Worm (Caenorhabditis elegans) whole organism, late embryonic: ENCODE data around the gene Y73F8A.20.

Source experiments
- C08G9.2 ChIP-seq: sonication (generic microtip); optimal IDR thresholded peaks from 2 replicates; lab custom pipeline; 2016; ENCODE audit warnings: mild to moderate bottlenecking, missing genetic modification characterization, moderate library complexity, missing compliant biosample characterization
- C38D4.7 ChIP-seq: fragments of 200-800 bp; sonication (Bioruptor generic); optimal IDR thresholded peaks from 2 replicates; lab custom pipeline; 2018; ENCODE audit warnings: mild to moderate bottlenecking, missing genetic modification characterization, moderate library complexity, missing compliant biosample characterization
- K09A11.1 ChIP-seq: sonication (generic microtip); optimal IDR thresholded peaks from 2 replicates; lab custom pipeline; 2017; ENCODE audit warnings: antibody characterized with exemption, mild to moderate bottlenecking, missing genetic modification characterization, missing compliant biosample characterization; ENCODE audit not compliant: insufficient read depth
- T23F11.4 ChIP-seq: fragments of 200-800 bp; sonication (Bioruptor generic); optimal IDR thresholded peaks from 2 replicates; lab custom pipeline; 2018; ENCODE audit warnings: mild to moderate bottlenecking, missing genetic modification characterization, missing compliant biosample characterization
- ahr-1 ChIP-seq: sonication (generic microtip); optimal IDR thresholded peaks from 2 replicates; lab custom pipeline; 2016; ENCODE audit warnings: missing genetic modification characterization, missing compliant biosample characterization
- ama-1 ChIP-seq: fragments of 150-350 bp; optimal IDR thresholded peaks from 2 replicates; lab custom pipeline; 2014
- ceh-30 ChIP-seq: fragments of 150-350 bp; optimal IDR thresholded peaks from 2 replicates; lab custom pipeline; 2014; ENCODE audit warnings: missing biosample characterization, missing genetic modification characterization
- ceh-45 ChIP-seq: fragments of 200-800 bp; sonication (Bioruptor generic); IDR thresholded peaks from 2 replicates; pipeline ENCODE4 v1.3.6; 2022; ENCODE audit warnings: missing genetic modification reagents, missing genetic modification characterization, missing compliant biosample characterization
- ceh-6 ChIP-seq: fragments of 200-800 bp; sonication (Bioruptor generic); optimal IDR thresholded peaks from 2 replicates; lab custom pipeline; 2018; ENCODE audit warnings: mild to moderate bottlenecking, missing genetic modification characterization, missing compliant biosample characterization
- ceh-9 ChIP-seq: sonication (generic microtip); optimal IDR thresholded peaks from 2 replicates; lab custom pipeline; 2016; ENCODE audit warnings: mild to moderate bottlenecking, missing genetic modification characterization, inconsistent platforms, missing compliant biosample characterization
- che-1 ChIP-seq: sonication (generic microtip); optimal IDR thresholded peaks from 2 replicates; lab custom pipeline; 2016; ENCODE audit warnings: mild to moderate bottlenecking, missing genetic modification characterization, missing compliant biosample characterization
- dve-1 ChIP-seq: sonication (generic microtip); optimal IDR thresholded peaks from 2 replicates; lab custom pipeline; 2017; ENCODE audit warnings: antibody characterized with exemption, mild to moderate bottlenecking, missing genetic modification characterization, missing compliant biosample characterization
- elt-2 ChIP-seq: sonication (generic microtip); optimal IDR thresholded peaks from 2 replicates; lab custom pipeline; 2016; ENCODE audit warnings: missing genetic modification reagents, missing genetic modification characterization, missing compliant biosample characterization
- ets-4 ChIP-seq: sonication (generic microtip); optimal IDR thresholded peaks from 2 replicates; lab custom pipeline; 2016; ENCODE audit warnings: missing genetic modification characterization, missing compliant biosample characterization
- fax-1 ChIP-seq: sonication (generic microtip); optimal IDR thresholded peaks from 2 replicates; lab custom pipeline; 2016; ENCODE audit warnings: missing genotype, missing genetic modification characterization, missing compliant biosample characterization
- fkh-10 ChIP-seq: fragments of 150-350 bp; optimal IDR thresholded peaks from 2 replicates; lab custom pipeline; 2014; ENCODE audit warnings: missing biosample characterization, missing genetic modification reagents, missing genetic modification characterization
- hlh-30 ChIP-seq: sonication (generic microtip); optimal IDR thresholded peaks from 2 replicates; lab custom pipeline; 2017; ENCODE audit warnings: antibody characterized with exemption, missing genetic modification characterization, missing compliant biosample characterization; ENCODE audit not compliant: insufficient read depth
- hlh-6 ChIP-seq: sonication (generic microtip); optimal IDR thresholded peaks from 2 replicates; lab custom pipeline; 2016; ENCODE audit warnings: missing genotype, missing genetic modification characterization, missing compliant biosample characterization
- lin-11 ChIP-seq: fragments of 200-800 bp; sonication (Bioruptor generic); optimal IDR thresholded peaks from 2 replicates; lab custom pipeline; 2018; ENCODE audit warnings: mild to moderate bottlenecking, missing genetic modification characterization, missing compliant biosample characterization
- mec-3 ChIP-seq: sonication (generic microtip); optimal IDR thresholded peaks from 2 replicates; lab custom pipeline; 2016; ENCODE audit warnings: borderline replicate concordance, missing genetic modification characterization, missing compliant biosample characterization
- nfya-1 ChIP-seq: sonication (generic microtip); optimal IDR thresholded peaks from 2 replicates; lab custom pipeline; 2017; ENCODE audit warnings: missing genetic modification characterization, mild to moderate bottlenecking, missing compliant biosample characterization, antibody characterized with exemption, moderate library complexity
- nhr-11 ChIP-seq: fragments of 150-350 bp; optimal IDR thresholded peaks from 2 replicates; lab custom pipeline; 2014; ENCODE audit warnings: missing biosample characterization, missing genetic modification characterization
- nhr-232 ChIP-seq: sonication (generic microtip); optimal IDR thresholded peaks from 2 replicates; lab custom pipeline; 2016; ENCODE audit warnings: missing genetic modification characterization, missing compliant biosample characterization
- npax-4 ChIP-seq: sonication (generic microtip); optimal IDR thresholded peaks from 2 replicates; lab custom pipeline; 2016; ENCODE audit warnings: missing genetic modification characterization, missing compliant biosample characterization
- pag-3 ChIP-seq: sonication (generic microtip); optimal IDR thresholded peaks from 2 replicates; lab custom pipeline; 2016; ENCODE audit warnings: missing compliant biosample characterization, missing genetic modification characterization, borderline replicate concordance
- pax-1 ChIP-seq: fragments of 150-350 bp; optimal IDR thresholded peaks from 2 replicates; lab custom pipeline; 2014; ENCODE audit warnings: missing biosample characterization, missing genetic modification characterization
- pqm-1 ChIP-seq: sonication (generic microtip); optimal IDR thresholded peaks from 2 replicates; lab custom pipeline; 2016; ENCODE audit warnings: missing genetic modification characterization, missing compliant biosample characterization
- pros-1 ChIP-seq: fragments of 150-350 bp; optimal IDR thresholded peaks from 2 replicates; lab custom pipeline; 2014; ENCODE audit warnings: missing biosample characterization, missing genetic modification reagents, missing genetic modification characterization
- rnt-1 ChIP-seq: sonication (generic microtip); optimal IDR thresholded peaks from 2 replicates; lab custom pipeline; 2016; ENCODE audit warnings: missing genetic modification characterization, missing compliant biosample characterization
- tbx-7 ChIP-seq: sonication (generic microtip); optimal IDR thresholded peaks from 2 replicates; lab custom pipeline; 2016; ENCODE audit warnings: missing genotype, missing genetic modification characterization, missing compliant biosample characterization
- unc-86 ChIP-seq: sonication (generic microtip); optimal IDR thresholded peaks from 2 replicates; lab custom pipeline; 2016; ENCODE audit warnings: missing genetic modification characterization, missing compliant biosample characterization
- zip-5 ChIP-seq: sonication (generic microtip); optimal IDR thresholded peaks from 2 replicates; lab custom pipeline; 2016; ENCODE audit warnings: missing genetic modification characterization, missing compliant biosample characterization
- ztf-16 ChIP-seq: sonication (generic microtip); optimal IDR thresholded peaks from 2 replicates; lab custom pipeline; 2017; ENCODE audit warnings: missing genetic modification characterization, missing compliant biosample characterization

The Y73F8A.20 gene

ce11 chrIV:15377473-15377872 lies 787 bp upstream of the Y73F8A.20 start:
- no peak for TF ChIP-seq npax-4
- peak; percentile 59 for TF ChIP-seq nfya-1 (tag; lab: Kevin White, UChicago)

- no peak for TF ChIP-seq fkh-10
- TF ChIP-seq nfya-1 (tag; lab: Kevin White, UChicago), result no peak
- TF ChIP-seq ceh-9 (tag; lab: Kevin White, UChicago), result no peak
- no peak for TF ChIP-seq nhr-11 (tag; lab: Kevin White, UChicago)
- TF ChIP-seq, all 69 proteins: peak for 0
These were observed 3.6 kb downstream of the Y73F8A.20 start for ce11 chrIV:15381826-15382225.

- TF ChIP-seq ama-1 (lab: Kevin White, UChicago), result no peak
- TF ChIP-seq, all 69 proteins: peak for 0
These were observed 4.3 kb downstream of the Y73F8A.20 start for ce11 chrIV:15382539-15382938.

ce11 chrIV:15385181-15385580 lies 6.9 kb downstream of the Y73F8A.20 start:
- TF ChIP-seq elt-2 (tag; lab: Kevin White, UChicago) (peak; percentile 44), ceh-6 (GFP tag; lab: Kevin White, UChicago) (no peak)

- no peak for TF ChIP-seq pros-1 (tag; lab: Kevin White, UChicago)
- no peak for TF ChIP-seq che-1 (tag; lab: Kevin White, UChicago)
- no peak for TF ChIP-seq tbx-7
- TF ChIP-seq pqm-1 (tag; lab: Kevin White, UChicago), result no peak
- TF ChIP-seq pag-3 (tag; lab: Kevin White, UChicago), result no peak
- no peak for TF ChIP-seq T23F11.4 (GFP tag; lab: Kevin White, UChicago)
- no peak for TF ChIP-seq ceh-30
- no peak for TF ChIP-seq mec-3 (tag; lab: Kevin White, UChicago)
- no peak for TF ChIP-seq dve-1 (tag; lab: Kevin White, UChicago)
- TF ChIP-seq nhr-232 (tag; lab: Kevin White, UChicago), result no peak
- TF ChIP-seq pax-1 (tag; lab: Kevin White, UChicago), result no peak
- TF ChIP-seq K09A11.1, result no peak
- no peak for TF ChIP-seq ztf-16 (tag; lab: Kevin White, UChicago)
- TF ChIP-seq, all 69 proteins: peak for 0
These were observed 12.7 kb downstream of the Y73F8A.20 start, which contains the start of gene Y73F8A.1159 for ce11 chrIV:15390927-15391326. Y73F8A.1159 (minus strand) TSS chrIV:15391027.

ce11 chrIV:15391549-15391948 lies 13.3 kb downstream of the Y73F8A.20 start:
- TF ChIP-seq hlh-30 (tag; lab: Kevin White, UChicago), result no peak
- no peak for TF ChIP-seq hlh-6 (tag; lab: Kevin White, UChicago)
- no peak for TF ChIP-seq lin-11
- TF ChIP-seq che-1 (tag; lab: Kevin White, UChicago), result no peak

- TF ChIP-seq lin-11 (no peak), elt-2 (tag; lab: Kevin White, UChicago) (peak; percentile 76)
- TF ChIP-seq, all 69 proteins: peak for 1
These were observed 14.9 kb downstream of the Y73F8A.20 start for ce11 chrIV:15393186-15393585.

- TF ChIP-seq pqm-1 (tag; lab: Kevin White, UChicago) (no peak), mec-3 (tag; lab: Kevin White, UChicago) (no peak), zip-5 (no peak), tbx-7 (no peak), pax-1 (tag; lab: Kevin White, UChicago) (no peak), C08G9.2 (no peak), ets-4 (tag; lab: Kevin White, UChicago) (no peak), nhr-232 (tag; lab: Kevin White, UChicago) (no peak), ztf-16 (tag; lab: Kevin White, UChicago) (no peak), K09A11.1 (no peak), C38D4.7 (GFP tag; lab: Kevin White, UChicago) (no peak), ceh-30 (no peak), ahr-1 (tag; lab: Kevin White, UChicago) (no peak), pag-3 (tag; lab: Kevin White, UChicago) (no peak), rnt-1 (no peak), unc-86 (tag; lab: Kevin White, UChicago) (no peak), fax-1 (tag; lab: Kevin White, UChicago) (no peak), ceh-45 (GFP tag; lab: Robert Waterston, UW) (no peak)
These were observed 16.4 kb downstream of the Y73F8A.20 start for ce11 chrIV:15394544-15395125.
